Worm (Caenorhabditis elegans): Measurements from ENCODE around the gene ubc-26.
A peak's percentile ranks its signal among the peaks of the same experiment; 100 is the strongest.

Gene ubc-26

DNA sequence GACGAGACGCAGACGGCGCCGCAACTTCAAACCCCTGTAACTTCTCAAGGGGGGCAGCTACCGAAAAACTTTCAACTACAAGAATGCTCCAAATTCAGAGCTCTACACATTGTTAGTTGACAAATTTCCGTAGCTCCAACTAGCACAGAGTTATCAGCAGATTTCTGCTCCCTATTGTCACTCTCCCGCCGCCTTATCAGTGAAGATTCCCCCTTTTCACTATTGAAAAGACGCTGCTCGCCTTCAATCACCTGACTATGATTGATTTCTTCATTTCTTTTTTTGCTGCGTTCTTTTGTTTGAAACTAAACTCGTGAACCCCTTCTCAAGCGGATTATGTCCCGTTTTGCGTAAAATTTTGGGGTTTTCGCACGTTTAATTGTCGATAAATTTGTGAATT is 22.2 kb upstream of the ubc-26 start:
- TF ChIP-seq nhr-6 (tag; optimal IDR thresholded peaks at IDR 0.05) (no peak), nhr-129 (tag; optimal IDR thresholded peaks at IDR 0.05) (no peak), sma-3 (GFP tag; optimal IDR thresholded peaks at IDR 0.05) (no peak), elt-1 (tag; optimal IDR thresholded peaks at IDR 0.05) (no peak), fos-1 (tag; optimal IDR thresholded peaks at IDR 0.05) (peak; percentile 41), ztf-11 (tag; optimal IDR thresholded peaks at IDR 0.05) (no peak), ama-1 (optimal IDR thresholded peaks at IDR 0.05) (no peak), lin-13 (GFP tag; optimal IDR thresholded peaks at IDR 0.05) (no peak), nhr-23 (tag; optimal IDR thresholded peaks at IDR 0.05) (no peak), mdl-1 (tag; optimal IDR thresholded peaks at IDR 0.05) (no peak), snpc-4 (tag; optimal IDR thresholded peaks at IDR 0.05) (no peak), R02D3.7 (tag; optimal IDR thresholded peaks at IDR 0.05) (no peak), skn-1 (tag; optimal IDR thresholded peaks at IDR 0.05) (no peak), crh-2 (tag; optimal IDR thresholded peaks at IDR 0.05) (peak; percentile 42), C34F6.9 (tag; optimal IDR thresholded peaks at IDR 0.05) (no peak)

DNA sequence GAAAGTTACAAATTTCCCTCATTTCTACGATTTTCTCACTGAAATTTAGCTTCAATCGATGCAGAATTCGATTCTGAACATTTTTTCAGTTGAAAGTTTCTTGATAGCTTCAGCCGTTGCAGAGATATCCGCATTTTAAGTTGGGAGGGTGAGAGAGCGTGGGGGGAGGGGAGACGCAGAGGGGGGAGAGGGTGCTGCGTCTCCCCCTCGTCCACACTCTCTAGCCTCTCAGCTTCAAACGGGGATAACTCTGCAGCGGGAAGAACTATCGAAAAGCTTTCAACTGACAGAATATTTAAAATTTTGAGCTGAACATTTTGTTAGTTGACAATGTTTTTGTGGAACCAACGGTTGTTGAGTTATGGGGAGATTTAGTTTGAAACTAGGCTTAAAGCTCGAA is 21.7 kb upstream of the ubc-26 start:
- TF ChIP-seq Y55F3AM.14 (GFP tag; optimal IDR thresholded peaks at IDR 0.05) = no peak
- TF ChIP-seq nhr-25 (tag; optimal IDR thresholded peaks at IDR 0.05) = no peak
- no peak for TF ChIP-seq C34F6.9 (tag; optimal IDR thresholded peaks at IDR 0.05)
- no peak for TF ChIP-seq fos-1 (tag; optimal IDR thresholded peaks at IDR 0.05)
- no peak for TF ChIP-seq lin-13 (GFP tag; optimal IDR thresholded peaks at IDR 0.05)
- TF ChIP-seq ztf-4 (tag; optimal IDR thresholded peaks at IDR 0.05) = no peak
- no peak for TF ChIP-seq sma-9 (GFP tag; optimal IDR thresholded peaks at IDR 0.05)
- no peak for TF ChIP-seq sma-9 (tag; optimal IDR thresholded peaks at IDR 0.05)
- TF ChIP-seq nhr-10 (tag; optimal IDR thresholded peaks at IDR 0.05) = no peak
- TF ChIP-seq sem-4 (tag; optimal IDR thresholded peaks at IDR 0.05) = no peak
- TF ChIP-seq nhr-6 (tag; optimal IDR thresholded peaks at IDR 0.05) = no peak
- no peak for TF ChIP-seq unc-55 (GFP tag; optimal IDR thresholded peaks at IDR 0.05)
- TF ChIP-seq unc-39 (tag; optimal IDR thresholded peaks at IDR 0.05) = no peak
- TF ChIP-seq ceh-82 (tag; optimal IDR thresholded peaks at IDR 0.05) = no peak
- no peak for TF ChIP-seq ceh-16 (tag; optimal IDR thresholded peaks at IDR 0.05)
- TF ChIP-seq blmp-1 (tag; optimal IDR thresholded peaks at IDR 0.05; ENCODE audit: insufficient read depth) = no peak
- TF ChIP-seq nhr-23 (tag; optimal IDR thresholded peaks at IDR 0.05) = no peak
- no peak for TF ChIP-seq mab-5 (tag; optimal IDR thresholded peaks at IDR 0.05)
- TF ChIP-seq nhr-77 (tag; optimal IDR thresholded peaks at IDR 0.05) = no peak
- no peak for TF ChIP-seq ama-1 (optimal IDR thresholded peaks at IDR 0.05)

ce11 chrII:2920817-2921458 is 20.8 kb upstream of the ubc-26 start:
- TF ChIP-seq elt-1 (tag; optimal IDR thresholded peaks at IDR 0.05) (no peak), unc-62 (GFP tag; optimal IDR thresholded peaks at IDR 0.05) (no peak), crh-2 (tag; optimal IDR thresholded peaks at IDR 0.05) (peak; percentile 28), lin-39 (tag; optimal IDR thresholded peaks at IDR 0.05) (no peak), dmd-4 (tag; optimal IDR thresholded peaks at IDR 0.05) (no peak), lin-13 (GFP tag; optimal IDR thresholded peaks at IDR 0.05) (peak; percentile 1), aly-2 (tag; optimal IDR thresholded peaks at IDR 0.05) (no peak), lsy-2 (tag; optimal IDR thresholded peaks at IDR 0.05) (peak; percentile 26 to 62), ZK546.5 (tag; optimal IDR thresholded peaks at IDR 0.05) (no peak), lin-11 (tag; optimal IDR thresholded peaks at IDR 0.05) (peak; percentile 6), nhr-25 (tag; optimal IDR thresholded peaks at IDR 0.05) (peak; percentile 35), nhr-129 (tag; optimal IDR thresholded peaks at IDR 0.05) (peak; percentile 48), ztf-11 (tag; optimal IDR thresholded peaks at IDR 0.05) (no peak), ceh-82 (tag; optimal IDR thresholded peaks at IDR 0.05) (no peak), nhr-77 (tag; optimal IDR thresholded peaks at IDR 0.05) (no peak), sem-4 (tag; optimal IDR thresholded peaks at IDR 0.05) (no peak), fos-1 (tag; optimal IDR thresholded peaks at IDR 0.05) (peak; percentile 61), nhr-11 (tag; optimal IDR thresholded peaks at IDR 0.05) (no peak), nhr-237 (tag; optimal IDR thresholded peaks at IDR 0.05) (no peak), nhr-12 (tag; optimal IDR thresholded peaks at IDR 0.05) (no peak), R02D3.7 (tag; optimal IDR thresholded peaks at IDR 0.05) (no peak), nhr-6 (tag; optimal IDR thresholded peaks at IDR 0.05) (no peak), blmp-1 (tag; optimal IDR thresholded peaks at IDR 0.05; ENCODE audit: insufficient read depth) (no peak), ceh-16 (tag; optimal IDR thresholded peaks at IDR 0.05) (no peak), alr-1 (tag; optimal IDR thresholded peaks at IDR 0.05) (no peak), egl-27 (tag; optimal IDR thresholded peaks at IDR 0.05) (no peak), nhr-21 (tag; optimal IDR thresholded peaks at IDR 0.05) (no peak), nhr-23 (tag; optimal IDR thresholded peaks at IDR 0.05) (no peak), snpc-4 (tag; optimal IDR thresholded peaks at IDR 0.05) (no peak), unc-39 (tag; optimal IDR thresholded peaks at IDR 0.05) (no peak), Y55F3AM.14 (GFP tag; optimal IDR thresholded peaks at IDR 0.05) (no peak), C34F6.9 (tag; optimal IDR thresholded peaks at IDR 0.05) (peak; percentile 80), unc-55 (GFP tag; optimal IDR thresholded peaks at IDR 0.05) (peak; percentile 64), mdl-1 (tag; optimal IDR thresholded peaks at IDR 0.05) (peak; percentile 70 to 82), ama-1 (optimal IDR thresholded peaks at IDR 0.05) (no peak), F13H6.1 (tag; optimal IDR thresholded peaks at IDR 0.05) (peak; percentile 7), sma-9 (GFP tag; optimal IDR thresholded peaks at IDR 0.05) (peak; percentile 52), sma-9 (tag; optimal IDR thresholded peaks at IDR 0.05) (no peak), nhr-10 (tag; optimal IDR thresholded peaks at IDR 0.05) (no peak), mab-5 (tag; optimal IDR thresholded peaks at IDR 0.05) (no peak), zag-1 (tag; optimal IDR thresholded peaks at IDR 0.05) (no peak), peb-1 (tag; optimal IDR thresholded peaks at IDR 0.05) (no peak), ztf-1 (GFP tag; conservative IDR thresholded peaks at IDR 0.05) (no peak)

Data from whole organism, L2 larva.